Worm (Caenorhabditis elegans): ENCODE data around the gene F26D2.13.

Gene F26D2.13

DNA sequence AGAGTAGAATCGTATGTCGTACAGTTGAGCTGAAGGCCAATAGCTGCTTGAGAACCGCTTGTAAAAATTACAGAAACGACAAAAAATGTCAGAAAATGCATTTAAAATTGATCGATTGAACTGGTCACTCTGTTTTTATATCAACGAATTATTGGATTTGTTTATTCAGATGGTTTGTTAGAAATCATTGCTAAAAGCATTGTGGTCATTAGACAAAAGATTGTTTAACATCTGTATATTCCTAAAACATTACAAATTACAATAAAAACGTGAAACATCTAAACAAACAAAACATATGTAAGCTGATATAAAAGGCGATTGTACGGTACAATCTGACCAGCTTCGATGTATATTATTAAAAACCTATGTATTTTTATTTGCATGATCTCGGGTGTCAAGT, at the start of gene F26D2.13, which contains the start of gene F26D2.14:
Gene F26D2.13, minus strand, starts transcription at position 101 of the 400 bp plus-strand sequence.
Gene F26D2.14, plus strand, starts transcription at position 346 of the 400 bp plus-strand sequence.
- TF ChIP-seq egl-43 (GFP tag; IDR thresholded peaks at IDR 0.05): no peak
- no peak for TF ChIP-seq ctbp-1 (GFP tag; IDR thresholded peaks at IDR 0.05)
- no peak for TF ChIP-seq jun-1 (tag; optimal IDR thresholded peaks at IDR 0.05)
- peak; percentile 82 for TF ChIP-seq aha-1 (tag)
- TF ChIP-seq madf-9 (GFP tag; conservative IDR thresholded peaks at IDR 0.05): no peak

DNA sequence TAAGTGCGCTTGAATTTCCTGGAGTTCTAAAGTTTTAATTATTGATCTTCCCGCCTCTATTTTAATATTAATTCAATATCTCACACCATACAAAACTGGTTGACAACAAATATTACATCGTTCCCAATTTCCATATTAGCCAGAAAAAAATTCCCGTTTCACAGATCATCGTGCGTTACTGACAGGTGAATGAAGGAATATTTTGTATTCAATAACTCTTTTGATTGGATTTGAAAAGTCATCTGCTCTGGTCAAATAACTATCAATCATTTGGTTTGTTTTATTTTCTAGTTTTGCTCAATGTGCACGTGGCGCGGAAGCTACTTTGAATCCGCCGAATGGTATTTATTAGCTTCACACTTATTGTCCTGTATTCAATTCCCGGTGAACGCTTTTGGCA, 48.3 kb upstream of the F26D2.13 start, which contains the start of gene srh-139:
Gene srh-139, plus strand, starts transcription at position 301 of the 400 bp plus-strand sequence.
- no peak for TF ChIP-seq mep-1 (tag; optimal IDR thresholded peaks at IDR 0.05)
- peak in 1 of 2 experiments; percentile 11 for TF ChIP-seq unc-62 (GFP tag; optimal IDR thresholded peaks at IDR 0.05 in 1 of 2)
- TF ChIP-seq unc-62 (tag; optimal IDR thresholded peaks at IDR 0.05): no peak

DNA sequence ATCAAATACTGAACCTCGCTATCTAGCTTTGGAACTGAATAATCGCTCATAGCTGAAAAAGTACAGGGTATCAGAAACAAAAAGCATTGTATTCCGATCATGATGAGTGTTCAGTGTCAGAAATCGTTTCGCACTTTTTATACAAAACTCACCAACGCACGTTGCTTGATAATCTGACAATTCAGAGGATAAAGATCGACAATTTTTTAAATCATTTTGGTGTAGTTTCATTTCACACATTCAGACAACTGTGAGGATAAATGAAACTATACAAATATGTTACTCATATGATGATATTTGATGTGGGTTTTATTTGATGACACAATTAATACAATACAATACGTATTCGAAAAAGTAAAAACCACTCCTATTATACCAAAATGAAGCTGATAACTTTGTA, 47.6 kb upstream of the F26D2.13 start, which contains the start of gene F57E7.2:
Gene F57E7.2, minus strand, starts transcription at position 101 of the 400 bp plus-strand sequence.
- TF ChIP-seq mxl-3 (GFP tag; optimal IDR thresholded peaks at IDR 0.05): no peak
- TF ChIP-seq F37D6.2 (tag; optimal IDR thresholded peaks at IDR 0.05): no peak
- TF ChIP-seq saeg-2 (GFP tag; IDR thresholded peaks at IDR 0.05): no peak
- TF ChIP-seq Y105C5A.15 (GFP tag; IDR thresholded peaks at IDR 0.05): no peak
- no peak for TF ChIP-seq R02D3.7 (tag; optimal IDR thresholded peaks at IDR 0.05)
- TF ChIP-seq php-3 (GFP tag; IDR thresholded peaks at IDR 0.05): no peak
- no peak for TF ChIP-seq lin-1 (GFP tag; IDR thresholded peaks at IDR 0.05)
- no peak for TF ChIP-seq zfp-3 (GFP tag; conservative IDR thresholded peaks at IDR 0.05)
- no peak for TF ChIP-seq cey-2 (tag; optimal IDR thresholded peaks at IDR 0.05; ENCODE audit: borderline replicate concordance, insufficient read depth)
- no peak for TF ChIP-seq Y75B8A.6 (GFP tag; IDR thresholded peaks at IDR 0.05)
- no peak for TF ChIP-seq sdz-12 (GFP tag; optimal IDR thresholded peaks at IDR 0.05)
- no peak for TF ChIP-seq nhr-10 (tag; optimal IDR thresholded peaks at IDR 0.05)
- no peak for TF ChIP-seq daf-8 (GFP tag; IDR thresholded peaks at IDR 0.05)
- no peak for TF ChIP-seq nhr-6 (tag; optimal IDR thresholded peaks at IDR 0.05)
- no peak for TF ChIP-seq F49E8.2 (tag; optimal IDR thresholded peaks at IDR 0.05; ENCODE audit: borderline replicate concordance)
- TF ChIP-seq dmd-9 (GFP tag; IDR thresholded peaks at IDR 0.05): no peak
- TF ChIP-seq nhr-48 (tag; optimal IDR thresholded peaks at IDR 0.05): no peak
- TF ChIP-seq nhr-42 (GFP tag; IDR thresholded peaks at IDR 0.05): no peak
- TF ChIP-seq skn-1 (tag; optimal IDR thresholded peaks at IDR 0.05): no peak
- TF ChIP-seq madf-5 (GFP tag; IDR thresholded peaks at IDR 0.05): no peak

DNA sequence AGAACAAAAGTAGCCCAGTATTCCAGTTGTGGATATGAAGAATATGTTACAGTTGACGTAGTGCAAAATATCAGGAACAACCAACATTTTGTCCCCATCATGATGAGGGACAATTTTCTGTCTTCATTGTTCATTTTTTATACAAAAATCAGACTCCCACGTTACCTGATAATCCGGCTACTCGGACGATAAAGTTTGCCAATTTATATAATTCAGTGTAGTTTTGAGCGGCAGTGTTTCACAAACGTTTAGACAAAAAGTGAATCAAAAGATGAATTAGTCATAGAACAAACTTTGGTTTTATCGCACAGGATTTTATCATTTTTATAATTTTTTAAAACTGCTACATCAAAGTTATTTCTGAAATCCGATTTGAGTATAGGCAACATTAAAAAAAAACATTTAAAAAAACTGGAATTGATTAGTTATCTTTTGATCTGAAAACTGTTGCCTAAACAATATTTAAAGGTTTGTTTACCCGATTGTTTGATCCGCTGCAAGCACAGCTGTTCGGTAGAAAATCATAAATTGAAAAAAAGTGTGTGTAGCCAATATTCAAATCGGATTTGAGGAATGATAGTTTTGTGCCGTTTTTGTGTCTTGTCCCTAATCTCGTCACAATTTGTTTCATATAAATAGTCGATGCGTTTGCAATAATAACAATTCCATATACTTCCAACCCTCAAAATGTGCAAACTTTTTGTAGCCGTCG, 45.7 kb upstream of the F26D2.13 start, which contains the start of the genes F57E7.4 and spig-6:
Gene F57E7.4, minus strand, starts transcription at position 101 of the 712 bp plus-strand sequence.
Gene spig-6, plus strand, starts transcription at position 662 of the 712 bp plus-strand sequence.
- TF ChIP-seq ctbp-1 (GFP tag; IDR thresholded peaks at IDR 0.05) (no peak), unc-62 (GFP tag; optimal IDR thresholded peaks at IDR 0.05 in 1 of 2) (peak in 1 of 2 experiments; percentile 68), unc-62 (tag; optimal IDR thresholded peaks at IDR 0.05) (no peak)

DNA sequence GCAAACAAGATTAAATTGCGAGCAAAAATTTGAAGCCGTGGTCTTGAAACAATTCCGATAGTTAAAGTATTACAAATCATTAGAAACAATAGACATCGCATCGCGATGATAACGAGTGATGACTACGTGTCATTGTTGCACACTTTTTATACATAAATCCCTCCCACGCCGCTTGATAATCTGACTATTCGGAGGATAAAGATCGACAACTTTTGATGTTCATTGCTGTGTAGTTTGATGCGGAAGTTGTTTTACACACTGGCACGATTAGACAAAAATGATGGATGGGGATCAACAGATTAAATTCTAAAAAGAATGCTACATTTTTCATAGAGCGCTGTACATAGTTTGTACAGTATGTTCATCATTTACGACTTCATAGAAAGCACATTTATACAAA, 43.9 kb upstream of the F26D2.13 start, which contains the start of gene T08G3.11:
Gene T08G3.11, minus strand, starts transcription at position 101 of the 400 bp plus-strand sequence.
- TF ChIP-seq zip-11 (GFP tag; IDR thresholded peaks at IDR 0.05): no peak
- TF ChIP-seq unc-62 (GFP tag; optimal IDR thresholded peaks at IDR 0.05 in 1 of 2): peak in 1 of 2 experiments; percentile 67
- TF ChIP-seq unc-62 (tag; optimal IDR thresholded peaks at IDR 0.05): no peak
- no peak for TF ChIP-seq dmd-9 (GFP tag; IDR thresholded peaks at IDR 0.05)
- no peak for TF ChIP-seq lin-38 (GFP tag; IDR thresholded peaks at IDR 0.05)
- no peak for TF ChIP-seq duxl-1 (tag; optimal IDR thresholded peaks at IDR 0.05; ENCODE audit: poor library complexity)
- TF ChIP-seq spr-3 (GFP tag; optimal IDR thresholded peaks at IDR 0.05): no peak
